Fruit fly (Drosophila melanogaster) whole organism, embryonic: ENCODE results near the gene APC4.

Source experiments
- Atf6 ChIP-seq: fragments of 200-800 bp; sonication (Bioruptor generic); IDR thresholded peaks from 2 replicates; pipeline ENCODE4 v1.3.6; 2022; ENCODE audit warnings: missing biosample characterization, missing genetic modification characterization
- CG10147 ChIP-seq: fragments of 200-800 bp; sonication (Bioruptor generic); optimal IDR thresholded peaks from 2 replicates; lab custom pipeline; 2019; ENCODE audit warnings: missing biosample characterization, mild to moderate bottlenecking, missing genetic modification characterization, moderate library complexity
- CG11456 ChIP-seq: fragments of 200-800 bp; sonication (Bioruptor generic); IDR thresholded peaks from 3 replicates; pipeline ENCODE4 v1.3.6; 2022; ENCODE audit warnings: missing biosample characterization, missing genetic modification characterization
- CG14965 ChIP-seq: fragments of 200-800 bp; sonication (Bioruptor generic); optimal IDR thresholded peaks from 2 replicates; lab custom pipeline; 2016; ENCODE audit warnings: missing biosample characterization, missing genetic modification characterization, borderline replicate concordance
- CG1602 ChIP-seq: fragments of 200-800 bp; sonication (Bioruptor generic); optimal IDR thresholded peaks from 3 replicates; lab custom pipeline; 2016; ENCODE audit warnings: missing biosample characterization, missing genetic modification characterization
- CG17328 ChIP-seq: fragments of 200-800 bp; sonication (Bioruptor generic); IDR thresholded peaks from 2 replicates; pipeline ENCODE4 v1.3.6; 2022; ENCODE audit warnings: missing biosample characterization, missing genetic modification characterization
- CG2678 ChIP-seq: fragments of 200-800 bp; sonication (Bioruptor generic); optimal IDR thresholded peaks from 3 replicates; lab custom pipeline; 2019; ENCODE audit warnings: missing biosample characterization, mild to moderate bottlenecking, missing genetic modification characterization, moderate library complexity
- CG30020 ChIP-seq: fragments of 200-800 bp; optimal IDR thresholded peaks from 2 replicates; lab custom pipeline; 2019; ENCODE audit warnings: missing biosample characterization, mild to moderate bottlenecking, missing genetic modification characterization, moderate library complexity
- CG30403 ChIP-seq: fragments of 200-800 bp; sonication (Bioruptor generic); optimal IDR thresholded peaks from 3 replicates; lab custom pipeline; 2016; ENCODE audit warnings: missing biosample characterization, missing genetic modification characterization
- CG31388 ChIP-seq: fragments of 200-800 bp; sonication (Bioruptor generic); optimal IDR thresholded peaks from 2 replicates; lab custom pipeline; 2016; ENCODE audit warnings: missing biosample characterization, missing genetic modification characterization
- CG33557 ChIP-seq: fragments of 200-800 bp; sonication (Bioruptor generic); optimal IDR thresholded peaks from 2 replicates; lab custom pipeline; 2019; ENCODE audit warnings: missing biosample characterization, mild to moderate bottlenecking, missing genetic modification characterization, moderate library complexity
- CG4328 ChIP-seq: fragments of 200-800 bp; sonication (Bioruptor generic); optimal IDR thresholded peaks from 3 replicates; lab custom pipeline; 2017; ENCODE audit warnings: missing biosample characterization, missing genetic modification reagents, missing genetic modification characterization
- CG4404 ChIP-seq: fragments of 200-800 bp; sonication (Bioruptor generic); IDR thresholded peaks from 2 replicates; pipeline ENCODE4 v1.3.6; 2022; ENCODE audit warnings: missing biosample characterization, missing genetic modification characterization
- CG6272 ChIP-seq: fragments of 200-800 bp; sonication (Bioruptor generic); IDR thresholded peaks from 2 replicates; pipeline ENCODE4 v1.3.6; 2022; ENCODE audit warnings: missing biosample characterization, missing genetic modification characterization
- CG9876 ChIP-seq: fragments of 200-800 bp; sonication (Bioruptor generic); optimal IDR thresholded peaks from 2 replicates; lab custom pipeline; 2016; ENCODE audit warnings: missing biosample characterization, missing genetic modification characterization
- Chrac-16 ChIP-seq: fragments of 200-800 bp; sonication (Bioruptor generic); optimal IDR thresholded peaks from 3 replicates; lab custom pipeline; 2016; ENCODE audit warnings: missing biosample characterization, missing genetic modification characterization
- CrebB ChIP-seq: fragments of 200-800 bp; sonication (Bioruptor generic); optimal IDR thresholded peaks from 3 replicates; lab custom pipeline; 2018; ENCODE audit warnings: missing biosample characterization, mild to moderate bottlenecking, missing genetic modification characterization
- Doc3 ChIP-seq: fragments of 200-800 bp; sonication (Bioruptor generic); IDR thresholded peaks from 3 replicates; pipeline ENCODE4 v1.3.6; 2022; ENCODE audit warnings: missing biosample characterization, missing genetic modification characterization; ENCODE audit not compliant: partially characterized antibody
- Fer3 ChIP-seq: fragments of 200-800 bp; sonication (Bioruptor generic); optimal IDR thresholded peaks from 2 replicates; lab custom pipeline; 2018; ENCODE audit warnings: missing biosample characterization, mild to moderate bottlenecking, missing genetic modification characterization, moderate library complexity
- HLH3B ChIP-seq: fragments of 200-800 bp; sonication (Bioruptor generic); IDR thresholded peaks from 2 replicates; pipeline ENCODE4 v1.3.6; 2022; ENCODE audit warnings: missing biosample characterization, missing genetic modification characterization
- HLH54F ChIP-seq: fragments of 200-800 bp; sonication (Bioruptor generic); optimal IDR thresholded peaks from 3 replicates; lab custom pipeline; 2016; ENCODE audit warnings: missing biosample characterization, missing genetic modification characterization
- HmgZ ChIP-seq: fragments of 200-800 bp; sonication (Bioruptor generic); optimal IDR thresholded peaks from 2 replicates; lab custom pipeline; 2018; ENCODE audit warnings: missing biosample characterization, mild to moderate bottlenecking, missing genetic modification characterization
- Hmr ChIP-seq: fragments of 200-800 bp; sonication (Bioruptor generic); optimal IDR thresholded peaks from 3 replicates; lab custom pipeline; 2017; ENCODE audit warnings: mild to moderate bottlenecking, missing biosample characterization, missing genetic modification reagents, missing genetic modification characterization
- Six4 ChIP-seq: fragments of 200-800 bp; sonication (Bioruptor generic); optimal IDR thresholded peaks from 2 replicates; lab custom pipeline; 2016; ENCODE audit warnings: missing biosample characterization, missing genetic modification characterization
- Tbp ChIP-seq: fragments of >200 bp; optimal IDR thresholded peaks from 2 replicates; lab custom pipeline; 2018; ENCODE audit warnings: missing biosample characterization, missing genetic modification characterization
- Trl ChIP-seq, 3 experiments: fragments of >200 bp in 2 of 3; fragments of 200-800 bp in 1 of 3; sonication (Bioruptor generic) in 1 of 3; optimal IDR thresholded peaks; 2 replicates in 1 of 3; 3 replicates in 2 of 3; lab custom pipeline; 2016 to 2017; ENCODE audit warnings: missing biosample characterization in 1 of 3, missing genetic modification characterization in 1 of 3
- al ChIP-seq: fragments of 200-800 bp; sonication (Bioruptor generic); IDR thresholded peaks from 2 replicates; pipeline ENCODE4 v1.3.6; 2022; ENCODE audit warnings: missing biosample characterization, missing genetic modification characterization
- ap ChIP-seq: fragments of 200-800 bp; sonication (Bioruptor generic); IDR thresholded peaks from 2 replicates; pipeline ENCODE4 v1.3.6; 2022; ENCODE audit warnings: missing biosample characterization, missing genetic modification characterization
- cas ChIP-seq: fragments of 200-800 bp; sonication (Bioruptor generic); IDR thresholded peaks from 2 replicates; pipeline ENCODE4 v1.3.6; 2022; ENCODE audit warnings: missing biosample characterization, missing genetic modification characterization
- caup ChIP-seq: fragments of 200-800 bp; sonication (Bioruptor generic); optimal IDR thresholded peaks from 3 replicates; lab custom pipeline; 2017; ENCODE audit warnings: missing biosample characterization, mild to moderate bottlenecking, missing genetic modification characterization, moderate library complexity; ENCODE audit not compliant: severe bottlenecking
- corto ChIP-seq: fragments of 200-800 bp; sonication (Bioruptor generic); optimal IDR thresholded peaks from 2 replicates; lab custom pipeline; 2016; ENCODE audit warnings: missing biosample characterization, mild to moderate bottlenecking, missing genetic modification characterization, moderate library complexity
- cwo ChIP-seq: fragments of 200-800 bp; sonication (Bioruptor generic); optimal IDR thresholded peaks from 3 replicates; lab custom pipeline; 2017; ENCODE audit warnings: missing biosample characterization, missing genetic modification characterization, mild to moderate bottlenecking, moderate library complexity, missing genetic modification reagents
- dan ChIP-seq: fragments of 200-800 bp; sonication (Bioruptor generic); IDR thresholded peaks from 2 replicates; pipeline ENCODE4 v1.3.6; 2022; ENCODE audit warnings: missing biosample characterization, missing genetic modification characterization
- danr ChIP-seq: fragments of 200-800 bp; sonication (Bioruptor generic); IDR thresholded peaks from 2 replicates; pipeline ENCODE4 v1.3.6; 2022; ENCODE audit warnings: missing biosample characterization, missing genetic modification characterization
- dati ChIP-seq: fragments of 200-800 bp; sonication (Bioruptor generic); IDR thresholded peaks from 2 replicates; pipeline ENCODE4 v1.3.6; 2022; ENCODE audit warnings: missing biosample characterization, missing genetic modification characterization
- grn ChIP-seq: fragments of 200-800 bp; sonication (Bioruptor generic); optimal IDR thresholded peaks from 3 replicates; lab custom pipeline; 2017; ENCODE audit warnings: missing biosample characterization, missing genetic modification characterization
- gt ChIP-seq: fragments of 200-800 bp; sonication (Bioruptor generic); IDR thresholded peaks from 2 replicates; pipeline ENCODE4 v1.3.6; 2022; ENCODE audit warnings: missing biosample characterization, missing genetic modification characterization
- lab ChIP-seq: fragments of 200-800 bp; sonication (Bioruptor generic); optimal IDR thresholded peaks from 3 replicates; lab custom pipeline; 2017; ENCODE audit warnings: missing biosample characterization, missing genetic modification characterization, mild to moderate bottlenecking, moderate library complexity, missing genetic modification reagents
- lov ChIP-seq, 2 experiments: fragments of 200-800 bp in 1 of 2; fragments of >200 bp in 1 of 2; sonication (Bioruptor generic) in 1 of 2; IDR thresholded peaks in 1 of 2; optimal IDR thresholded peaks in 1 of 2; 2 replicates in 1 of 2; 3 replicates in 1 of 2; pipeline versions ENCODE4 v1.3.6 to Lab custom; 2017 to 2022; ENCODE audit warnings: missing biosample characterization in 1 of 2, missing genetic modification characterization in 1 of 2
- p53 ChIP-seq: fragments of 200-800 bp; sonication (Bioruptor generic); optimal IDR thresholded peaks from 2 replicates; lab custom pipeline; 2016; ENCODE audit warnings: missing biosample characterization, missing genetic modification characterization
- pb ChIP-seq: fragments of 200-800 bp; sonication (Bioruptor generic); optimal IDR thresholded peaks from 3 replicates; lab custom pipeline; 2016; ENCODE audit warnings: missing biosample characterization, missing genetic modification characterization
- pros ChIP-seq: fragments of 200-800 bp; sonication (Bioruptor generic); optimal IDR thresholded peaks from 3 replicates; lab custom pipeline; 2019; ENCODE audit warnings: missing biosample characterization, mild to moderate bottlenecking, missing genetic modification characterization, moderate library complexity
- sd ChIP-seq: fragments of 200-800 bp; sonication (Bioruptor generic); optimal IDR thresholded peaks from 3 replicates; lab custom pipeline; 2018; ENCODE audit warnings: missing biosample characterization, mild to moderate bottlenecking, missing genetic modification characterization, moderate library complexity
- sens ChIP-seq: fragments of 200-800 bp; sonication (Bioruptor generic); peaks from one replicate; lab custom pipeline; 2016; ENCODE audit warnings: missing biosample characterization, missing genetic modification characterization
- so ChIP-seq: fragments of 200-800 bp; sonication (Bioruptor generic); IDR thresholded peaks from 3 replicates; pipeline ENCODE4 v1.3.6; 2022; ENCODE audit warnings: missing biosample characterization, missing genetic modification characterization
- sob ChIP-seq: fragments of 200-800 bp; sonication (Bioruptor generic); IDR thresholded peaks from 2 replicates; pipeline ENCODE4 v1.3.6; 2022; ENCODE audit warnings: missing biosample characterization, missing genetic modification characterization
- tio ChIP-seq: fragments of 200-800 bp; sonication (Bioruptor generic); optimal IDR thresholded peaks from 2 replicates; lab custom pipeline; 2017; ENCODE audit warnings: missing biosample characterization, missing genetic modification characterization, inconsistent platforms
- twi ChIP-seq: fragments of 200-800 bp; optimal IDR thresholded peaks from 2 replicates; lab custom pipeline; 2019; ENCODE audit warnings: missing biosample characterization, mild to moderate bottlenecking, missing genetic modification characterization, moderate library complexity
- unpg ChIP-seq: fragments of 200-800 bp; sonication (Bioruptor generic); optimal IDR thresholded peaks from 3 replicates; lab custom pipeline; 2018; ENCODE audit warnings: missing biosample characterization, mild to moderate bottlenecking, missing genetic modification characterization, moderate library complexity
- zfh2 ChIP-seq: fragments of 200-800 bp; sonication (Bioruptor generic); optimal IDR thresholded peaks from 2 replicates; lab custom pipeline; 2016; ENCODE audit warnings: missing biosample characterization, missing genetic modification characterization

APC4 gene

dm6 chrX:9042457-9043045, 40.2 kb upstream of the APC4 start (continued):
- TF ChIP-seq CrebB (no peak), Atf6 (GFP tag; lab: Robert Waterston, UW) (peak; percentile 15; the same call in 1 of the 2 replicates), twi (no peak), Trl (optimal IDR thresholded peaks at IDR 0.05; lab: Kevin White, UChicago) (peak; percentile 83 to 89), Trl (GFP tag; optimal IDR thresholded peaks at IDR 0.05; lab: Kevin White, UChicago) (no peak), al (no peak), dati (GFP tag; lab: Robert Waterston, UW) (no peak), CG11456 (GFP tag; lab: Robert Waterston, UW) (no peak), CG4328 (GFP tag; lab: Kevin White, UChicago) (no peak), CG31388 (GFP tag; lab: Kevin White, UChicago) (no peak), HmgZ (tag; lab: Kevin White, UChicago) (no peak), CG9876 (GFP tag; lab: Kevin White, UChicago) (no peak), Fer3 (no peak), CG4404 (GFP tag; lab: Robert Waterston, UW) (no peak), caup (GFP tag; lab: Kevin White, UChicago) (no peak), sob (no peak), p53 (no peak), Hmr (GFP tag; lab: Kevin White, UChicago) (peak; percentile 9), grn (GFP tag; lab: Kevin White, UChicago) (no peak), HLH54F (GFP tag; lab: Kevin White, UChicago) (no peak), zfh2 (GFP tag; lab: Kevin White, UChicago) (no peak), pb (no peak), tio (no peak), unpg (peak; percentile 49), CG17328 (0 out of 2 replicates have a peak, but pooled peaks have one; percentile 9), CG33557 (GFP tag; lab: Kevin White, UChicago) (no peak), Six4 (GFP tag; lab: Kevin White, UChicago) (no peak), sd (tag; lab: Kevin White, UChicago) (peak; percentile 42), pros (GFP tag; lab: Kevin White, UChicago) (peak; percentile 18), so (GFP tag; lab: Robert Waterston, UW) (no peak), CG10147 (GFP tag; lab: Kevin White, UChicago) (no peak), ap (GFP tag; lab: Robert Waterston, UW) (no peak), lov (optimal IDR thresholded peaks at IDR 0.05; lab: Kevin White, UChicago) (no peak), lov (GFP tag; IDR thresholded peaks at IDR 0.05; lab: Robert Waterston, UW) (peak; percentile 16; the same call in 1 of the 3 replicates), gt (GFP tag; lab: Robert Waterston, UW) (no peak), Tbp (GFP tag; lab: Kevin White, UChicago) (peak; percentile 54), cwo (GFP tag; lab: Kevin White, UChicago) (no peak), CG2678 (peak; percentile 9), CG1602 (no peak), CG30020 (tag; lab: Kevin White, UChicago) (no peak), danr (GFP tag; lab: Robert Waterston, UW) (no peak), Chrac-16 (GFP tag; lab: Kevin White, UChicago) (peak; percentile 13), sens (peak; percentile 81), dan (no peak), lab (peak; percentile 51), CG6272 (GFP tag; lab: Robert Waterston, UW) (no peak), corto (GFP tag; lab: Kevin White, UChicago) (no peak), CG30403 (GFP tag; lab: Kevin White, UChicago) (peak; percentile 13), HLH3B (GFP tag; lab: Robert Waterston, UW) (0 out of 2 replicates have a peak, but pooled peaks have one; percentile 33), cas (GFP tag; lab: Robert Waterston, UW) (no peak), CG14965 (GFP tag; lab: Kevin White, UChicago) (no peak), Doc3 (GFP tag; lab: Robert Waterston, UW) (no peak)
